Fruit fly (Drosophila melanogaster): ENCODE results near the gene Sec71.
A peak's percentile ranks its signal among the peaks of the same experiment; 100 is the strongest.

The Sec71 gene

DNA sequence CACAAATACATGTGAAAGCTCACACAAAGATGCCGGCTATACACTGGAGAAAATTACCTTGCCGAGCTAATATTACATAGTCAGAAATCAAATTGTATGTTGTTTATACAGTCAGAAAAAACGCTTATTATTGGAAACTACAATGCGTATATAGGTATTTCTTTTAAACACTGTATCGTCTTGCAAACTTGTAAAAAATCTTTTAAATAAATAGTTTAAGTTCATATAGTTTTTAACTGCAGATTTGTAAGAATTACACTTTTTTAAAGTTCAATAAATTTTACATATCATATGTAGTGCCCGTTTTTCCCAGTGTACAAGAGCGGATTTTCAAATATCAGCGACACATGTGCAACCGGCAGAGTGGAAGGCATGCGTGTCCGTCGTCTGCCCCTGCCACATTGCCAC lies 46.4 kb downstream of the Sec71 start (continued):
- peak in 1 of 2 experiments; percentile 17 for TF ChIP-seq crp (GFP tag; optimal IDR thresholded peaks at IDR 0.05)
- peak; percentile 74 for TF ChIP-seq Hmr (GFP tag; optimal IDR thresholded peaks at IDR 0.05)
- TF ChIP-seq jumu (GFP tag; optimal IDR thresholded peaks at IDR 0.05): peak; percentile 66
- TF ChIP-seq lab (GFP tag; optimal IDR thresholded peaks at IDR 0.05): peak; percentile 73
- peak; percentile 66 for TF ChIP-seq CG12744 (GFP tag; optimal IDR thresholded peaks at IDR 0.05)
- TF ChIP-seq CG7357 (GFP tag; IDR thresholded peaks at IDR 0.05): peak; percentile 60; the same call in 1 of the 3 replicates
- peak; percentile 65 for TF ChIP-seq eyg (GFP tag; optimal IDR thresholded peaks at IDR 0.05)
- no peak for TF ChIP-seq yki (optimal IDR thresholded peaks at IDR 0.05)
- peak; percentile 72 for TF ChIP-seq CG10267 (tag; optimal IDR thresholded peaks at IDR 0.05)
- no peak for TF ChIP-seq CG1832 (GFP tag; optimal IDR thresholded peaks at IDR 0.05)
- TF ChIP-seq cad (GFP tag; optimal IDR thresholded peaks at IDR 0.05): no peak
- peak in 1 of 2 experiments; percentile 72 for TF ChIP-seq Hr78 (GFP tag; optimal IDR thresholded peaks at IDR 0.05)
- peak; percentile 81 for TF ChIP-seq CG17359 (tag; optimal IDR thresholded peaks at IDR 0.05)
- TF ChIP-seq ttk (GFP tag; IDR thresholded peaks at IDR 0.05): peak; percentile 65
- TF ChIP-seq tna (GFP tag; IDR thresholded peaks at IDR 0.05; ENCODE audit: partially characterized antibody): no peak
- TF ChIP-seq CG12155 (GFP tag; optimal IDR thresholded peaks at IDR 0.05): peak; percentile 84
- TF ChIP-seq croc (GFP tag; conservative IDR thresholded peaks at IDR 0.05): peak; percentile 69
- peak; percentile 40 for TF ChIP-seq CG18011 (GFP tag; optimal IDR thresholded peaks at IDR 0.05)
- peak; percentile 86 for TF ChIP-seq org-1 (GFP tag; optimal IDR thresholded peaks at IDR 0.05)
- no peak for TF ChIP-seq sim (GFP tag; IDR thresholded peaks at IDR 0.05)
- TF ChIP-seq CG6854 (GFP tag; optimal IDR thresholded peaks at IDR 0.05): peak; percentile 2
- peak; percentile 75 for TF ChIP-seq CG13624 (GFP tag; optimal IDR thresholded peaks at IDR 0.05)
- peak; percentile 86 for TF ChIP-seq grau (tag; optimal IDR thresholded peaks at IDR 0.05)
- TF ChIP-seq Sry-δ (GFP tag; optimal IDR thresholded peaks at IDR 0.05): peak; percentile 47
- peak; percentile 91 for TF ChIP-seq Camta (GFP tag; optimal IDR thresholded peaks at IDR 0.05)
- TF ChIP-seq Dref (GFP tag; IDR thresholded peaks at IDR 0.05): no peak
- TF ChIP-seq CG17186 (GFP tag; optimal IDR thresholded peaks at IDR 0.05): no peak
- TF ChIP-seq CG16815 (GFP tag; optimal IDR thresholded peaks at IDR 0.05): peak; percentile 63
- peak; percentile 53; the same call in 1 of the 3 replicates for TF ChIP-seq ase (GFP tag; IDR thresholded peaks at IDR 0.05)
- no peak for TF ChIP-seq Trl (optimal IDR thresholded peaks at IDR 0.05)
- TF ChIP-seq Trl (GFP tag; optimal IDR thresholded peaks at IDR 0.05): peak; percentile 62
- TF ChIP-seq CG15011 (GFP tag; optimal IDR thresholded peaks at IDR 0.05): peak; percentile 52
- peak; percentile 22 for TF ChIP-seq kah (GFP tag; optimal IDR thresholded peaks at IDR 0.05)
- TF ChIP-seq unpg (GFP tag; optimal IDR thresholded peaks at IDR 0.05): peak; percentile 91
- peak; percentile 47 for TF ChIP-seq repo (GFP tag; optimal IDR thresholded peaks at IDR 0.05)
- no peak for TF ChIP-seq bowl (GFP tag; IDR thresholded peaks at IDR 0.05)
- TF ChIP-seq fd3F (GFP tag; optimal IDR thresholded peaks at IDR 0.05): peak; percentile 70
- TF ChIP-seq CG31224 (GFP tag; IDR thresholded peaks at IDR 0.05): peak; percentile 45
- TF ChIP-seq E2f1 (GFP tag; IDR thresholded peaks at IDR 0.05): peak; percentile 68
- TF ChIP-seq CG12659 (GFP tag; optimal IDR thresholded peaks at IDR 0.05): peak; percentile 88
- no peak for TF ChIP-seq Doc3 (GFP tag; IDR thresholded peaks at IDR 0.05; ENCODE audit: partially characterized antibody)
- peak; percentile 47 for TF ChIP-seq jing (GFP tag; optimal IDR thresholded peaks at IDR 0.05)
- 0 out of 2 replicates have a peak, but pooled peaks have one; percentile 41 for TF ChIP-seq MBD-R2 (GFP tag; IDR thresholded peaks at IDR 0.05)
- peak; percentile 55; the same call in 1 of the 2 replicates for TF ChIP-seq chm (GFP tag; IDR thresholded peaks at IDR 0.05)
- no peak for TF ChIP-seq ken (GFP tag; IDR thresholded peaks at IDR 0.05)
- peak; percentile 83 for TF ChIP-seq Xrp1 (GFP tag; IDR thresholded peaks at IDR 0.05)
- peak in 1 of 2 experiments; percentile 34 for TF ChIP-seq Dfd (GFP tag; optimal IDR thresholded peaks at IDR 0.05)
- peak; percentile 15 for TF ChIP-seq gro (GFP tag; optimal IDR thresholded peaks at IDR 0.05)
- peak in 1 of 3 experiments; percentile 5 for TF ChIP-seq Stat92E (GFP tag; optimal IDR thresholded peaks at IDR 0.05)
- TF ChIP-seq CG10462 (GFP tag; optimal IDR thresholded peaks at IDR 0.05): peak; percentile 62
- TF ChIP-seq CG8388 (GFP tag; optimal IDR thresholded peaks at IDR 0.05): peak; percentile 80

All from whole organism, embryonic.